Fruit fly (Drosophila melanogaster): ENCODE data around the gene Dyro.

The Dyro gene

dm6 chr3L:11291298-11292167 lies 4.2 kb downstream of the Dyro start (continued):
- TF ChIP-seq nerfin-1 (tag; optimal IDR thresholded peaks at IDR 0.05): no peak
- TF ChIP-seq Oli (tag; optimal IDR thresholded peaks at IDR 0.05): peak; percentile 55
- TF ChIP-seq Ptx1 (GFP tag; IDR thresholded peaks at IDR 0.05): peak; percentile 54; the same call in 1 of the 2 replicates
- TF ChIP-seq CG1024 (GFP tag; IDR thresholded peaks at IDR 0.05): no peak
- TF ChIP-seq CG17359 (tag; optimal IDR thresholded peaks at IDR 0.05): peak; percentile 34
- TF ChIP-seq kni (GFP tag; optimal IDR thresholded peaks at IDR 0.05): peak; percentile 65
- TF ChIP-seq CG12391 (tag; optimal IDR thresholded peaks at IDR 0.05): peak; percentile 44
- TF ChIP-seq CG14860 (GFP tag; IDR thresholded peaks at IDR 0.05; ENCODE audit: partially characterized antibody): no peak
- TF ChIP-seq CG7987 (GFP tag; optimal IDR thresholded peaks at IDR 0.05): peak; percentile 49
- TF ChIP-seq Sox100B (GFP tag; optimal IDR thresholded peaks at IDR 0.05): peak; percentile 57
- peak; percentile 46 for TF ChIP-seq grau (tag; optimal IDR thresholded peaks at IDR 0.05)
- TF ChIP-seq CrebB (tag; optimal IDR thresholded peaks at IDR 0.05): peak; percentile 28
- peak; percentile 64 for TF ChIP-seq sqz (GFP tag; optimal IDR thresholded peaks at IDR 0.05)
- TF ChIP-seq CG31441 (GFP tag; IDR thresholded peaks at IDR 0.05): peak; percentile 44; the same call in 1 of the 2 replicates
- peak; percentile 54 for TF ChIP-seq tgo (GFP tag; IDR thresholded peaks at IDR 0.05)
- TF ChIP-seq nmo (GFP tag; optimal IDR thresholded peaks at IDR 0.05): peak; percentile 56
- 0 out of 2 replicates have a peak, but pooled peaks have one; percentile 33 for TF ChIP-seq al (GFP tag; IDR thresholded peaks at IDR 0.05)
- no peak for TF ChIP-seq Doc2 (GFP tag; IDR thresholded peaks at IDR 0.05)
- no peak for TF ChIP-seq CG10565 (GFP tag; optimal IDR thresholded peaks at IDR 0.05)
- 0 out of 2 replicates have a peak, but pooled peaks have one; percentile 14 for TF ChIP-seq wdn (GFP tag; IDR thresholded peaks at IDR 0.05)
- peak; percentile 25; the same call in 1 of the 2 replicates for TF ChIP-seq Rx (GFP tag; IDR thresholded peaks at IDR 0.05)
- TF ChIP-seq prd (optimal IDR thresholded peaks at IDR 0.05): no peak
- 0 out of 3 replicates have a peak, but pooled peaks have one; percentile 28 for TF ChIP-seq prd (GFP tag; IDR thresholded peaks at IDR 0.05)
- peak; percentile 0 for TF ChIP-seq CG14710 (tag; optimal IDR thresholded peaks at IDR 0.05)
- TF ChIP-seq jigr1 (GFP tag; IDR thresholded peaks at IDR 0.05): peak; percentile 41; the same call in 1 of the 3 replicates
- TF ChIP-seq ATbp (GFP tag; optimal IDR thresholded peaks at IDR 0.05): peak; percentile 23
- TF ChIP-seq gem (tag; optimal IDR thresholded peaks at IDR 0.05): peak; percentile 75
- no peak for TF ChIP-seq Kr (GFP tag; optimal IDR thresholded peaks at IDR 0.05)
- TF ChIP-seq chn (GFP tag; optimal IDR thresholded peaks at IDR 0.05): no peak
- TF ChIP-seq ind (GFP tag; optimal IDR thresholded peaks at IDR 0.05): peak; percentile 15
- no peak for TF ChIP-seq CG8924 (tag; optimal IDR thresholded peaks at IDR 0.05)
- TF ChIP-seq CG17361 (GFP tag; IDR thresholded peaks at IDR 0.05): peak; percentile 58; the same call in 2 of the 3 replicates
- TF ChIP-seq D19B (GFP tag; optimal IDR thresholded peaks at IDR 0.05): peak; percentile 81
- TF ChIP-seq CG11456 (GFP tag; IDR thresholded peaks at IDR 0.05): peak; percentile 58; the same call in 2 of the 3 replicates
- peak; percentile 55; the same call in 1 of the 3 replicates for TF ChIP-seq Optix (GFP tag; IDR thresholded peaks at IDR 0.05)
- peak; percentile 40; the same call in 1 of the 3 replicates for TF ChIP-seq CG11695 (GFP tag; IDR thresholded peaks at IDR 0.05)
- peak; percentile 99 for TF ChIP-seq crol (GFP tag; IDR thresholded peaks at IDR 0.05)
- TF ChIP-seq pan (optimal IDR thresholded peaks at IDR 0.05): no peak
- peak in 1 of 2 experiments; percentile 45 for TF ChIP-seq pan (GFP tag; optimal IDR thresholded peaks at IDR 0.05 in 1 of 2, IDR thresholded peaks at IDR 0.05 in 1 of 2)
- TF ChIP-seq Adf1 (GFP tag; IDR thresholded peaks at IDR 0.05): peak; percentile 56
- TF ChIP-seq zfh1 (GFP tag; IDR thresholded peaks at IDR 0.05): no peak
- TF ChIP-seq CG10654 (GFP tag; optimal IDR thresholded peaks at IDR 0.05): peak; percentile 2
- peak; percentile 36 for TF ChIP-seq CG18599 (GFP tag; optimal IDR thresholded peaks at IDR 0.05)
- TF ChIP-seq ranshi (GFP tag; IDR thresholded peaks at IDR 0.05): peak; percentile 36
- peak; percentile 79 for TF ChIP-seq sd (tag; optimal IDR thresholded peaks at IDR 0.05)
- peak; percentile 36 for TF ChIP-seq CG2712 (tag; optimal IDR thresholded peaks at IDR 0.05)
- TF ChIP-seq CG14014 (GFP tag; IDR thresholded peaks at IDR 0.05): peak; percentile 63
- TF ChIP-seq CG10147 (GFP tag; optimal IDR thresholded peaks at IDR 0.05): peak; percentile 11

Measured in whole organism, embryonic.